Worm (Caenorhabditis elegans) whole organism, L2 larva: ENCODE data around the gene exl-1.

Experiments used
- nhr-25 ChIP-seq: fragments of 150-350 bp; sonication (generic microtip); optimal IDR thresholded peaks from 3 replicates; lab custom pipeline; 2014; ENCODE audit warnings: missing biosample characterization, missing genetic modification characterization

The exl-1 gene

DNA sequence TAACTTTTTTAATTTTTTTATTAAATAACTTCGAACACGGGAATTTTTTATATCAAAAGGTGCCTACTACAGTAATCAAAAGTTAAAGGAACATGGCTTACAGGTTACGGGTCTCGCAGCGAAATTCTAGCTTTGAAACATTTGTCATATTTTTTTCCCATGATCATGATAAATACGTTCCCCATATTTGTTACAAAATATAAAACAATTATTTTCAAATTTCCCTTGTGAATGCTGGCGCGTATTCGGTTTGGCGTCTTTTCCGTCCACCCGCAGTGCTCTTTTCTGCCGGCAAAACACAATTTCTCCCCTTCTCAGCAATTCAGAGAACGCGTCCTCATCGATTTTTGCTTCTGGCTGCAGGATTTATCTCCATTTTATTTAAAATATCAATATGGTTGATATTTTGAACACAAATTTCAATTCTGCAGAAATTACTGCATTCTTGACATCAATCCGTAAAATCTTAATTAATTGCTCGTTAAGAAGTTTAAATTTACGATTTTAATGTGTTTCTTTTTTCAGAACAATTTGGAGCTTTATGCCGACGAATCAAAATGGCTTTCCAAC is 48.0 kb downstream of the exl-1 start, which contains the start of gene imb-2 (continued):
- TF ChIP-seq nhr-25 (tag; lab: Kevin White, UChicago): no peak
